Fruit fly (Drosophila melanogaster): ENCODE measurements around the gene RtGEF.

RtGEF gene

DNA sequence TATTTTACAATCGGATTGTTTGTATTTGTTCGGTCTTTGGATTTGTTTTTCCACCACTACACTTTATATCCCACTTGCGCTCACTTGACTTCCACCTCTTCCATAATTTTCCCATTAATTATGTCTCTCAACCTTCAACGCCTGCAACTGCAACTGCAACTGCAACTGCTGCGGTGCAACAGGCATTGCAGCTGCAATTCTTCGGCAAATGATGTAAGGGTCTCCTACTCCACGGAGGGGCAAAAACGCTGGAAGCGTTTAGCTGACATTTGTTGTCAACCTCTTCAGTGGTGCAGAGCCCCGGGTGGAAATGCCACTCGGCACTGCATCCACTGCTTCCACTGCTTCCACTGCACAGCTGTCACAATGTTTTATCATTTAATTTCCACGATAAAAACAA is 17.3 kb upstream of the RtGEF start:
- TF ChIP-seq hkb (optimal IDR thresholded peaks at IDR 0.05) (no peak), hkb (GFP tag; IDR thresholded peaks at IDR 0.05) (no peak), Ets65A (GFP tag) (peak; percentile 88), bsh (GFP tag; optimal IDR thresholded peaks at IDR 0.05) (no peak), CG16815 (GFP tag; optimal IDR thresholded peaks at IDR 0.05) (no peak), chm (GFP tag; IDR thresholded peaks at IDR 0.05) (peak; percentile 40; the same call in 1 of the 2 replicates), amos (GFP tag; IDR thresholded peaks at IDR 0.05; ENCODE audit: partially characterized antibody) (0 out of 2 replicates have a peak, but pooled peaks have one; percentile 19), CG10959 (GFP tag; IDR thresholded peaks at IDR 0.05) (0 out of 2 replicates have a peak, but pooled peaks have one; percentile 43), dysf (GFP tag; IDR thresholded peaks at IDR 0.05) (peak; percentile 39; the same call in 1 of the 3 replicates), disco-r (GFP tag; optimal IDR thresholded peaks at IDR 0.05) (no peak), CG18476 (GFP tag; optimal IDR thresholded peaks at IDR 0.05) (peak; percentile 9), HLH3B (GFP tag; IDR thresholded peaks at IDR 0.05) (peak; percentile 36; the same call in 1 of the 2 replicates), inv (GFP tag; IDR thresholded peaks at IDR 0.05; ENCODE audit: partially characterized antibody) (0 out of 2 replicates have a peak, but pooled peaks have one; percentile 10), CG7556 (GFP tag; optimal IDR thresholded peaks at IDR 0.05) (no peak), nerfin-2 (GFP tag; IDR thresholded peaks at IDR 0.05; ENCODE audit: partially characterized antibody) (peak; percentile 15; the same call in 1 of the 2 replicates), scrt (GFP tag; optimal IDR thresholded peaks at IDR 0.05) (no peak), ato (GFP tag; IDR thresholded peaks at IDR 0.05; ENCODE audit: partially characterized antibody) (no peak), CG5953 (GFP tag; IDR thresholded peaks at IDR 0.05) (0 out of 2 replicates have a peak, but pooled peaks have one; percentile 35), CG11247 (GFP tag; IDR thresholded peaks at IDR 0.05) (0 out of 2 replicates have a peak, but pooled peaks have one; percentile 33), vvl (GFP tag; IDR thresholded peaks at IDR 0.05) (peak; percentile 41; the same call in 1 of the 2 replicates), ken (GFP tag; IDR thresholded peaks at IDR 0.05) (0 out of 3 replicates have a peak, but pooled peaks have one; percentile 23), luna (GFP tag; optimal IDR thresholded peaks at IDR 0.05) (no peak), CG14014 (GFP tag; IDR thresholded peaks at IDR 0.05) (0 out of 2 replicates have a peak, but pooled peaks have one; percentile 8), CG9932 (GFP tag; IDR thresholded peaks at IDR 0.05) (peak; percentile 25), CG15011 (GFP tag; optimal IDR thresholded peaks at IDR 0.05) (no peak), CkIIα-i1 (GFP tag; IDR thresholded peaks at IDR 0.05) (no peak), CG1832 (GFP tag; optimal IDR thresholded peaks at IDR 0.05) (peak; percentile 39), CG6654 (GFP tag; optimal IDR thresholded peaks at IDR 0.05) (no peak), CG3726 (GFP tag; IDR thresholded peaks at IDR 0.05) (no peak)

DNA sequence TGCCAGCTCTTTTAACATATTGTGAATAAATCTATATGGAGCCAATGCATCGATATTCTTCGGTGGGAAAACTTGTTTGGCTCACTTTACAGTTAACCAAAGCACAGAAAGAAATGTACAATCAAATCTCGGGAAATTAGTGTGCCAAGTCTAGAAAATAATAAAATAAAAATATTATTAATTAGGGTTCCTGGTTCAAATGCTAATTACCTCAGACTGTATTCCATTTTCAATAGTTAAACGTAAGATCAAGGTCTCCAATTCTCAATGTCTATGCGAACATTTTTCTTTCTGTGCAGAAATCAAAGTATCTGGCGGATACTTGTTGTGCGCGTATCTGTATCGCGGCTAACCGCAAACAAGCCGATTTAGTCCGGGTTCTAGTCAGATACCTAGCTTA is 15.3 kb upstream of the RtGEF start:
- TF ChIP-seq nmo (GFP tag; optimal IDR thresholded peaks at IDR 0.05): peak; percentile 13
- no peak for TF ChIP-seq tap (tag; optimal IDR thresholded peaks at IDR 0.05)
- TF ChIP-seq Hr3 (GFP tag; optimal IDR thresholded peaks at IDR 0.05): no peak
- no peak for TF ChIP-seq Chrac-16 (GFP tag; optimal IDR thresholded peaks at IDR 0.05)
- TF ChIP-seq inv (GFP tag; IDR thresholded peaks at IDR 0.05; ENCODE audit: partially characterized antibody): no peak
- TF ChIP-seq H15 (GFP tag; IDR thresholded peaks at IDR 0.05): no peak
- TF ChIP-seq CG1603 (tag; optimal IDR thresholded peaks at IDR 0.05): no peak
- no peak for TF ChIP-seq CG18011 (GFP tag; optimal IDR thresholded peaks at IDR 0.05)
- no peak for TF ChIP-seq shn (GFP tag; optimal IDR thresholded peaks at IDR 0.05)
- TF ChIP-seq CG16815 (GFP tag; optimal IDR thresholded peaks at IDR 0.05): no peak
- TF ChIP-seq Neu2 (GFP tag; optimal IDR thresholded peaks at IDR 0.05; ENCODE audit: borderline replicate concordance): no peak
- TF ChIP-seq B-H1 (GFP tag; IDR thresholded peaks at IDR 0.05): no peak; the same call in 2 of the 3 replicates
- peak; percentile 56 for TF ChIP-seq row (GFP tag; IDR thresholded peaks at IDR 0.05)
- no peak for TF ChIP-seq CG7786 (GFP tag; optimal IDR thresholded peaks at IDR 0.05)
- peak; percentile 31; the same call in 1 of the 2 replicates for TF ChIP-seq Xrp1 (GFP tag; IDR thresholded peaks at IDR 0.05)
- 0 out of 2 replicates have a peak, but pooled peaks have one; percentile 9 for TF ChIP-seq esg (GFP tag; conservative IDR thresholded peaks at IDR 0.05)
- 0 out of 2 replicates have a peak, but pooled peaks have one; percentile 31 for TF ChIP-seq Ptx1 (GFP tag; IDR thresholded peaks at IDR 0.05)
- TF ChIP-seq grau (tag; optimal IDR thresholded peaks at IDR 0.05): peak; percentile 27
- no peak for TF ChIP-seq CG10209 (GFP tag; optimal IDR thresholded peaks at IDR 0.05)
- TF ChIP-seq CG12155 (GFP tag; optimal IDR thresholded peaks at IDR 0.05): no peak
- no peak for TF ChIP-seq pb (GFP tag; optimal IDR thresholded peaks at IDR 0.05)
- no peak for TF ChIP-seq NC2α (GFP tag; optimal IDR thresholded peaks at IDR 0.05)
- 0 out of 2 replicates have a peak, but pooled peaks have one; percentile 34 for TF ChIP-seq seq (GFP tag; IDR thresholded peaks at IDR 0.05)
- no peak for TF ChIP-seq D19B (GFP tag; optimal IDR thresholded peaks at IDR 0.05)
